Worm (Caenorhabditis elegans) whole organism, late embryonic: ENCODE results near the gene ccd-5.

ENCODE experiments used
- C08G9.2 ChIP-seq: sonication (generic microtip); optimal IDR thresholded peaks from 2 replicates; lab custom pipeline; 2016; ENCODE audit warnings: mild to moderate bottlenecking, missing genetic modification characterization, moderate library complexity, missing compliant biosample characterization
- fkh-10 ChIP-seq: fragments of 150-350 bp; optimal IDR thresholded peaks from 2 replicates; lab custom pipeline; 2014; ENCODE audit warnings: missing biosample characterization, missing genetic modification reagents, missing genetic modification characterization
- hlh-6 ChIP-seq: sonication (generic microtip); optimal IDR thresholded peaks from 2 replicates; lab custom pipeline; 2016; ENCODE audit warnings: missing genotype, missing genetic modification characterization, missing compliant biosample characterization
- sox-2 ChIP-seq: fragments of 200-800 bp; sonication (Bioruptor generic); IDR thresholded peaks from 2 replicates; pipeline ENCODE4 v1.3.6; 2022; ENCODE audit warnings: missing genetic modification reagents, missing genetic modification characterization, missing compliant biosample characterization

- TF ChIP-seq sox-2 (no peak), hlh-6 (tag; lab: Kevin White, UChicago) (no peak), fkh-10 (GFP tag; lab: Kevin White, UChicago) (no peak), C08G9.2 (tag; lab: Kevin White, UChicago) (no peak)
Measured at ce11 chrX:2551450-2551849, 21.0 kb downstream of the ccd-5 start.
